Fruit fly (Drosophila melanogaster): Measurements from ENCODE around the gene PolG1.

PolG1 gene

dm6 chr2L:13827557-13827956 lies at the start of gene PolG1:
PolG1 (minus strand) TSS chr2L:13827772.
- TF ChIP-seq noc (tag; optimal IDR thresholded peaks at IDR 0.05), result no peak

- no peak for TF ChIP-seq noc (tag; optimal IDR thresholded peaks at IDR 0.05)
Measured at dm6 chr2L:13876698-13877097, 49.1 kb upstream of the PolG1 start.

dm6 chr2L:13873147-13873546 lies 45.6 kb upstream of the PolG1 start:
- no peak for TF ChIP-seq noc (tag; optimal IDR thresholded peaks at IDR 0.05)

dm6 chr2L:13869400-13869799 lies 41.8 kb upstream of the PolG1 start:
- TF ChIP-seq noc (tag; optimal IDR thresholded peaks at IDR 0.05), result no peak

- TF ChIP-seq noc (tag; optimal IDR thresholded peaks at IDR 0.05), result no peak
Measured at dm6 chr2L:13867653-13868052, 40.1 kb upstream of the PolG1 start.

- TF ChIP-seq noc (tag; optimal IDR thresholded peaks at IDR 0.05), result no peak
Measured at dm6 chr2L:13851098-13851497, 23.5 kb upstream of the PolG1 start.

dm6 chr2L:13849125-13849524 lies 21.6 kb upstream of the PolG1 start, which contains the start of gene CG7968:
CG7968 (plus strand) TSS chr2L:13849400.
- TF ChIP-seq noc (tag; optimal IDR thresholded peaks at IDR 0.05), result no peak

dm6 chr2L:13847625-13848024 lies 20.1 kb upstream of the PolG1 start, which contains the start of gene CG7953:
CG7953 (plus strand) TSS chr2L:13847925.
- no peak for TF ChIP-seq noc (tag; optimal IDR thresholded peaks at IDR 0.05)

dm6 chr2L:13846239-13846802 lies 18.7 kb upstream of the PolG1 start, which contains the start of gene CG7916:
CG7916 (plus strand) TSS chr2L:13846752.
- TF ChIP-seq noc (tag; optimal IDR thresholded peaks at IDR 0.05), result no peak

- no peak for TF ChIP-seq noc (tag; optimal IDR thresholded peaks at IDR 0.05)
Measured at dm6 chr2L:13845178-13845577, 17.6 kb upstream of the PolG1 start, which contains the start of gene CG8997. CG8997 (minus strand) TSS chr2L:13845325.

dm6 chr2L:13843692-13844284 lies 16.2 kb upstream of the PolG1 start, which contains the start of gene CG33306:
CG33306 (minus strand) TSS chr2L:13843742.
- TF ChIP-seq noc (tag; optimal IDR thresholded peaks at IDR 0.05), result peak; percentile 92

dm6 chr2L:13842572-13842971 lies 15.0 kb upstream of the PolG1 start:
- TF ChIP-seq noc (tag; optimal IDR thresholded peaks at IDR 0.05), result no peak

- TF ChIP-seq noc (tag; optimal IDR thresholded peaks at IDR 0.05), result no peak
Measured at dm6 chr2L:13842078-13842477, 14.5 kb upstream of the PolG1 start.

dm6 chr2L:13841508-13841907 lies 13.9 kb upstream of the PolG1 start, which contains the start of gene CG33307:
CG33307 (minus strand) TSS chr2L:13841520.
- peak; percentile 61 for TF ChIP-seq noc (tag; optimal IDR thresholded peaks at IDR 0.05)

- peak; percentile 82 for TF ChIP-seq noc (tag; optimal IDR thresholded peaks at IDR 0.05)
Measured at dm6 chr2L:13839744-13840151, 12.2 kb upstream of the PolG1 start.

- TF ChIP-seq noc (tag; optimal IDR thresholded peaks at IDR 0.05), result peak; percentile 53
Measured at dm6 chr2L:13838647-13839390, 11.2 kb upstream of the PolG1 start.

- TF ChIP-seq noc (tag; optimal IDR thresholded peaks at IDR 0.05), result no peak
Measured at dm6 chr2L:13837579-13837978, 10.0 kb upstream of the PolG1 start.

Measured in whole organism, larva.